Fruit fly (Drosophila melanogaster): ENCODE measurements around the gene ome.

The ome gene

dm6 chr3L:14697005-14697404 is 24.4 kb downstream of the ome start, which contains the start of gene CG13474:
Gene CG13474, minus strand, starts transcription at chr3L:14697105.
- no peak for TF ChIP-seq CG10321 (GFP tag; IDR thresholded peaks at IDR 0.05)
- no peak for TF ChIP-seq CG11085 (GFP tag; IDR thresholded peaks at IDR 0.05)

dm6 chr3L:14701578-14701977 is 28.9 kb downstream of the ome start, which contains the start of gene CG17177:
Gene CG17177, minus strand, starts transcription at chr3L:14701678.
- TF ChIP-seq Hr39 (optimal IDR thresholded peaks at IDR 0.05) (no peak), Pdp1 (GFP tag; optimal IDR thresholded peaks at IDR 0.05) (no peak), NK7.1 (GFP tag; optimal IDR thresholded peaks at IDR 0.05) (no peak), bab2 (GFP tag; optimal IDR thresholded peaks at IDR 0.05) (no peak), CrebB (tag; optimal IDR thresholded peaks at IDR 0.05) (no peak), gcm (GFP tag; optimal IDR thresholded peaks at IDR 0.05) (no peak), CG2712 (tag; optimal IDR thresholded peaks at IDR 0.05) (no peak), Vsx1 (GFP tag; optimal IDR thresholded peaks at IDR 0.05) (no peak), chif (GFP tag; optimal IDR thresholded peaks at IDR 0.05) (no peak), phol (tag; optimal IDR thresholded peaks at IDR 0.05) (no peak), ERR (GFP tag; optimal IDR thresholded peaks at IDR 0.05) (no peak), lab (GFP tag; optimal IDR thresholded peaks at IDR 0.05) (no peak), D19A (tag; optimal IDR thresholded peaks at IDR 0.05) (no peak), Hand (GFP tag; optimal IDR thresholded peaks at IDR 0.05) (no peak), HLH54F (GFP tag; optimal IDR thresholded peaks at IDR 0.05) (no peak), Sox100B (GFP tag; optimal IDR thresholded peaks at IDR 0.05) (no peak), ken (GFP tag; IDR thresholded peaks at IDR 0.05) (no peak), hkb (optimal IDR thresholded peaks at IDR 0.05) (no peak), hkb (GFP tag; IDR thresholded peaks at IDR 0.05) (no peak), CG17802 (tag; optimal IDR thresholded peaks at IDR 0.05) (no peak), dmrt99B (tag; optimal IDR thresholded peaks at IDR 0.05) (no peak)

dm6 chr3L:14705164-14705563 is 32.5 kb downstream of the ome start, which contains the start of gene CG13476:
Gene CG13476, plus strand, starts transcription at chr3L:14705464.
- TF ChIP-seq fu2 (GFP tag; optimal IDR thresholded peaks at IDR 0.05), result no peak
- no peak for TF ChIP-seq CG5953 (GFP tag; IDR thresholded peaks at IDR 0.05)
- TF ChIP-seq CG3281 (GFP tag; optimal IDR thresholded peaks at IDR 0.05), result no peak
- no peak for TF ChIP-seq unc-4 (GFP tag; IDR thresholded peaks at IDR 0.05; ENCODE audit: partially characterized antibody)
- TF ChIP-seq cas (GFP tag; IDR thresholded peaks at IDR 0.05), result no peak
- no peak for TF ChIP-seq fd3F (GFP tag; optimal IDR thresholded peaks at IDR 0.05)
- no peak for TF ChIP-seq Pdp1 (GFP tag; optimal IDR thresholded peaks at IDR 0.05)
- no peak for TF ChIP-seq CG2129 (GFP tag; IDR thresholded peaks at IDR 0.05; ENCODE audit: partially characterized antibody)
- no peak for TF ChIP-seq Neu2 (GFP tag; optimal IDR thresholded peaks at IDR 0.05; ENCODE audit: borderline replicate concordance)

- 0 out of 3 replicates have a peak, but pooled peaks have one; percentile 46 for TF ChIP-seq knrl (GFP tag; IDR thresholded peaks at IDR 0.05; ENCODE audit: partially characterized antibody)
- TF ChIP-seq CG7372 (GFP tag; IDR thresholded peaks at IDR 0.05), result peak; percentile 81
- no peak for TF ChIP-seq CG18011 (GFP tag; optimal IDR thresholded peaks at IDR 0.05)
- TF ChIP-seq CG3995 (GFP tag; optimal IDR thresholded peaks at IDR 0.05), result no peak
- no peak for TF ChIP-seq sens (GFP tag)
- 0 out of 2 replicates have a peak, but pooled peaks have one; percentile 15 for TF ChIP-seq cas (GFP tag; IDR thresholded peaks at IDR 0.05)
- peak; percentile 95 for TF ChIP-seq Jarid2 (GFP tag; optimal IDR thresholded peaks at IDR 0.05)
- TF ChIP-seq schlank (tag; optimal IDR thresholded peaks at IDR 0.05), result peak; percentile 15
- no peak for TF ChIP-seq CG33213 (GFP tag; optimal IDR thresholded peaks at IDR 0.05)
- peak; percentile 36 for TF ChIP-seq CG18599 (GFP tag; optimal IDR thresholded peaks at IDR 0.05)
- TF ChIP-seq CG2120 (GFP tag; optimal IDR thresholded peaks at IDR 0.05), result no peak
- peak; percentile 23 for TF ChIP-seq CG17385 (GFP tag; optimal IDR thresholded peaks at IDR 0.05)
- peak; percentile 29 for TF ChIP-seq CG6765 (GFP tag; optimal IDR thresholded peaks at IDR 0.05)
- no peak for TF ChIP-seq D19B (GFP tag; optimal IDR thresholded peaks at IDR 0.05)
- TF ChIP-seq lab (GFP tag; optimal IDR thresholded peaks at IDR 0.05), result peak; percentile 56
- peak; percentile 69; the same call in 2 of the 3 replicates for TF ChIP-seq zen2 (GFP tag; IDR thresholded peaks at IDR 0.05; ENCODE audit: partially characterized antibody)
- peak; percentile 51 for TF ChIP-seq nau (GFP tag; optimal IDR thresholded peaks at IDR 0.05)
- TF ChIP-seq CG6689 (GFP tag; IDR thresholded peaks at IDR 0.05), result no peak
These were observed 33.8 kb downstream of the ome start for dm6 chr3L:14706461-14706880.

All from whole organism, embryonic.